Worm (Caenorhabditis elegans): Measurements from ENCODE around the gene R09E10.5.

ce11 chrIV:10296036-10296435 lies 6.1 kb downstream of the R09E10.5 start:
- TF ChIP-seq attf-6 (GFP tag; IDR thresholded peaks at IDR 0.05) (no peak), hmg-20 (GFP tag; IDR thresholded peaks at IDR 0.05) (no peak), ztf-28 (GFP tag; IDR thresholded peaks at IDR 0.05) (no peak), egrh-3 (GFP tag; IDR thresholded peaks at IDR 0.05) (no peak), F37B4.10 (GFP tag; IDR thresholded peaks at IDR 0.05) (no peak), bed-1 (GFP tag; IDR thresholded peaks at IDR 0.05) (no peak), chd-7 (tag; optimal IDR thresholded peaks at IDR 0.05) (no peak), F57A8.1 (GFP tag; optimal IDR thresholded peaks at IDR 0.05) (no peak), nhr-120 (GFP tag; IDR thresholded peaks at IDR 0.05) (no peak), ama-1 (optimal IDR thresholded peaks at IDR 0.05) (no peak), ama-1 (GFP tag; optimal IDR thresholded peaks at IDR 0.05) (no peak), lin-35 (GFP tag; optimal IDR thresholded peaks at IDR 0.05) (no peak)
